Worm (Caenorhabditis elegans): ENCODE data around the gene atg-10.

The atg-10 gene

ce11 chrII:8683933-8684332 is 25.0 kb downstream of the atg-10 start (continued):
- TF ChIP-seq grh-1 (GFP tag; IDR thresholded peaks at IDR 0.05) (no peak), irx-1 (tag; optimal IDR thresholded peaks at IDR 0.05) (peak; percentile 1), lin-14 (GFP tag; optimal IDR thresholded peaks at IDR 0.05) (peak; percentile 72), C34B4.2 (tag; optimal IDR thresholded peaks at IDR 0.05) (no peak), zag-1 (tag; optimal IDR thresholded peaks at IDR 0.05) (no peak), swsn-7 (tag; optimal IDR thresholded peaks at IDR 0.05) (peak; percentile 67), ceh-82 (tag; optimal IDR thresholded peaks at IDR 0.05) (peak; percentile 39 to 57 (median 44)), nhr-71 (tag; optimal IDR thresholded peaks at IDR 0.05) (peak; percentile 76), xbp-1 (tag; optimal IDR thresholded peaks at IDR 0.05) (peak; percentile 46), F16B12.6 (tag; optimal IDR thresholded peaks at IDR 0.05) (peak; percentile 90), elt-3 (tag; optimal IDR thresholded peaks at IDR 0.05) (no peak), dsc-1 (tag; optimal IDR thresholded peaks at IDR 0.05) (peak; percentile 67), nhr-85 (tag) (peak; percentile 71), fkh-10 (GFP tag; optimal IDR thresholded peaks at IDR 0.05) (no peak), fkh-8 (tag; optimal IDR thresholded peaks at IDR 0.05) (peak; percentile 42), ztf-11 (tag; optimal IDR thresholded peaks at IDR 0.05) (peak in 1 of 2 experiments; percentile 24), nhr-84 (tag; optimal IDR thresholded peaks at IDR 0.05) (no peak), ceh-88 (GFP tag; IDR thresholded peaks at IDR 0.05) (peak; percentile 15; the same call in 1 of the 2 replicates), egl-13 (tag; optimal IDR thresholded peaks at IDR 0.05) (peak; percentile 21), snu-23 (GFP tag; optimal IDR thresholded peaks at IDR 0.05) (peak; percentile 69), mef-2 (tag; optimal IDR thresholded peaks at IDR 0.05) (no peak), pax-3 (tag; optimal IDR thresholded peaks at IDR 0.05) (no peak), fkh-4 (tag; optimal IDR thresholded peaks at IDR 0.05; ENCODE audit: borderline replicate concordance) (no peak), nhr-12 (tag; optimal IDR thresholded peaks at IDR 0.05) (no peak), skn-1 (tag; optimal IDR thresholded peaks at IDR 0.05) (no peak), nhr-19 (GFP tag; conservative IDR thresholded peaks at IDR 0.05) (peak; percentile 21; the same call in 1 of the 2 replicates), nhr-90 (tag; optimal IDR thresholded peaks at IDR 0.05; ENCODE audit: poor library complexity) (peak; percentile 17), efl-1 (optimal IDR thresholded peaks at IDR 0.05) (peak; percentile 41 to 66), efl-1 (GFP tag; optimal IDR thresholded peaks at IDR 0.05 in 1 of 2) (peak; percentile 59 to 77), unc-86 (tag; optimal IDR thresholded peaks at IDR 0.05) (peak; percentile 50), C16A3.4 (tag; optimal IDR thresholded peaks at IDR 0.05) (peak; percentile 53)

ce11 chrII:8684824-8685223 is 25.9 kb downstream of the atg-10 start, which contains the start of gene hgap-2:
hgap-2 (minus strand) TSS chrII:8684924.
- no peak for TF ChIP-seq sup-37 (GFP tag; optimal IDR thresholded peaks at IDR 0.05)
- no peak for TF ChIP-seq unc-30 (tag; optimal IDR thresholded peaks at IDR 0.05)
- no peak for TF ChIP-seq rnt-1 (tag; optimal IDR thresholded peaks at IDR 0.05)
- TF ChIP-seq C34B4.2 (tag; optimal IDR thresholded peaks at IDR 0.05) = no peak
- no peak for TF ChIP-seq lir-3 (tag; optimal IDR thresholded peaks at IDR 0.05; ENCODE audit: poor library complexity)
- TF ChIP-seq nhr-20 (tag; optimal IDR thresholded peaks at IDR 0.05) = no peak
- no peak for TF ChIP-seq tbx-2 (tag; optimal IDR thresholded peaks at IDR 0.05)
- TF ChIP-seq mdl-1 (tag; optimal IDR thresholded peaks at IDR 0.05) = no peak

- TF ChIP-seq egl-13 (tag; optimal IDR thresholded peaks at IDR 0.05) (no peak), lin-13 (GFP tag; optimal IDR thresholded peaks at IDR 0.05) (no peak), tbx-2 (tag; optimal IDR thresholded peaks at IDR 0.05) (no peak), nhr-84 (tag; optimal IDR thresholded peaks at IDR 0.05) (no peak), nhr-19 (GFP tag; conservative IDR thresholded peaks at IDR 0.05) (no peak), vab-15 (tag; optimal IDR thresholded peaks at IDR 0.05) (no peak), nhr-47 (tag; optimal IDR thresholded peaks at IDR 0.05) (no peak)
These were observed 26.7 kb downstream of the atg-10 start, which contains the start of gene C34C6.9 for ce11 chrII:8685623-8686022. C34C6.9 (plus strand) TSS chrII:8685923.

All from whole organism, L1 larva.